Worm (Caenorhabditis elegans) whole organism, young adult: ENCODE results near the gene gsto-3.

Experiments
- B0019.2 ChIP-seq: fragments of 200-800 bp; sonication (Bioruptor generic); conservative IDR thresholded peaks from 2 replicates; pipeline ENCODE4 v1.3.6; 2022; ENCODE audit warnings: missing genetic modification reagents, missing genetic modification characterization, missing compliant biosample characterization
- B0035.1 ChIP-seq: sonication (generic microtip); optimal IDR thresholded peaks from 2 replicates; lab custom pipeline; 2016; ENCODE audit warnings: missing genetic modification characterization, mild to moderate bottlenecking, missing compliant biosample characterization, missing genotype, missing genetic modification reagents
- C17E4.6 ChIP-seq: fragments of 200-800 bp; sonication (Bioruptor generic); IDR thresholded peaks from 2 replicates; pipeline ENCODE4 v1.3.6; 2022; ENCODE audit warnings: missing genetic modification reagents, missing genetic modification characterization, missing compliant biosample characterization
- F10E7.11 ChIP-seq: sonication (generic microtip); optimal IDR thresholded peaks from 2 replicates; lab custom pipeline; 2017; ENCODE audit warnings: mild to moderate bottlenecking, missing genetic modification characterization, moderate library complexity, missing compliant biosample characterization
- F22D6.2 ChIP-seq: sonication (generic microtip); optimal IDR thresholded peaks from 2 replicates; lab custom pipeline; 2016; ENCODE audit warnings: mild to moderate bottlenecking, missing genetic modification characterization, missing compliant biosample characterization
- F37B4.10 ChIP-seq: fragments of 200-800 bp; sonication (Bioruptor generic); IDR thresholded peaks from 2 replicates; pipeline ENCODE4 v1.3.6; 2022; ENCODE audit warnings: missing genetic modification characterization, missing compliant biosample characterization
- F55B11.4 ChIP-seq: sonication (generic microtip); optimal IDR thresholded peaks from 2 replicates; lab custom pipeline; 2016; ENCODE audit warnings: missing compliant biosample characterization, missing genetic modification characterization, borderline replicate concordance; ENCODE audit not compliant: insufficient read depth
- T26A5.8 ChIP-seq: sonication (generic microtip); optimal IDR thresholded peaks from 2 replicates; lab custom pipeline; 2016; ENCODE audit warnings: missing genetic modification characterization, missing compliant biosample characterization
- Y53G8AR.9 ChIP-seq: fragments of 200-800 bp; sonication (Bioruptor generic); conservative IDR thresholded peaks from 2 replicates; pipeline ENCODE4 v1.3.6; 2022; ENCODE audit warnings: missing genetic modification reagents, missing genetic modification characterization, missing compliant biosample characterization
- Y95B8A.8 ChIP-seq: fragments of 200-800 bp; sonication (Bioruptor generic); IDR thresholded peaks from 2 replicates; pipeline ENCODE4 v1.3.6; 2022; ENCODE audit warnings: missing genetic modification reagents, missing genetic modification characterization, missing compliant biosample characterization
- ZK185.1 ChIP-seq: sonication (generic microtip); optimal IDR thresholded peaks from 2 replicates; lab custom pipeline; 2016; ENCODE audit warnings: mild to moderate bottlenecking, missing genetic modification characterization, missing compliant biosample characterization; ENCODE audit not compliant: poor library complexity, severe bottlenecking
- aptf-3 ChIP-seq: fragments of 200-800 bp; sonication (Bioruptor generic); IDR thresholded peaks from 2 replicates; pipeline ENCODE4 v1.3.6; 2022; ENCODE audit warnings: missing genetic modification characterization, missing compliant biosample characterization
- attf-3 ChIP-seq: fragments of 200-800 bp; sonication (Bioruptor generic); conservative IDR thresholded peaks from 2 replicates; pipeline ENCODE4 v1.3.6; 2022; ENCODE audit warnings: missing genetic modification reagents, missing genetic modification characterization, missing compliant biosample characterization
- attf-5 ChIP-seq: fragments of 200-800 bp; sonication (Bioruptor generic); optimal IDR thresholded peaks from 2 replicates; lab custom pipeline; 2018; ENCODE audit warnings: mild to moderate bottlenecking, missing genetic modification characterization, missing compliant biosample characterization
- bed-2 ChIP-seq: fragments of 200-800 bp; sonication (Bioruptor generic); IDR thresholded peaks from 2 replicates; pipeline ENCODE4 v1.3.6; 2022; ENCODE audit warnings: missing genetic modification reagents, missing genetic modification characterization, missing compliant biosample characterization
- ccch-3 ChIP-seq: fragments of 200-800 bp; sonication (Bioruptor generic); optimal IDR thresholded peaks from 2 replicates; lab custom pipeline; 2018; ENCODE audit warnings: mild to moderate bottlenecking, missing genetic modification characterization, missing compliant biosample characterization
- ceh-27 ChIP-seq: fragments of 200-800 bp; sonication (Bioruptor generic); optimal IDR thresholded peaks from 2 replicates; lab custom pipeline; 2018; ENCODE audit warnings: mild to moderate bottlenecking, missing genetic modification characterization, moderate library complexity, missing compliant biosample characterization
- ceh-40 ChIP-seq: fragments of 200-800 bp; sonication (Bioruptor generic); IDR thresholded peaks from 2 replicates; pipeline ENCODE4 v1.3.6; 2022; ENCODE audit warnings: missing genetic modification characterization, missing compliant biosample characterization
- ceh-79 ChIP-seq: sonication (generic microtip); optimal IDR thresholded peaks from 2 replicates; lab custom pipeline; 2017; ENCODE audit warnings: mild to moderate bottlenecking, missing genetic modification characterization, missing compliant biosample characterization
- dox-1 ChIP-seq: fragments of 200-800 bp; sonication (Bioruptor generic); IDR thresholded peaks from 2 replicates; pipeline ENCODE4 v1.3.6; 2022; ENCODE audit warnings: missing genetic modification reagents, missing genetic modification characterization, missing compliant biosample characterization
- dpl-1 ChIP-seq: fragments of 150-350 bp; optimal IDR thresholded peaks from 2 replicates; lab custom pipeline; 2014; ENCODE audit warnings: missing biosample characterization, missing genetic modification reagents, missing genetic modification characterization
- hlh-12 ChIP-seq: sonication (generic microtip); optimal IDR thresholded peaks from 2 replicates; lab custom pipeline; 2016; ENCODE audit warnings: missing genetic modification characterization, missing compliant biosample characterization
- hlh-26 ChIP-seq: fragments of 200-800 bp; sonication (Bioruptor generic); conservative IDR thresholded peaks from 2 replicates; pipeline ENCODE4 v1.3.6; 2022; ENCODE audit warnings: missing genetic modification reagents, missing genetic modification characterization, missing compliant biosample characterization
- hmg-1.2 ChIP-seq: fragments of 200-800 bp; sonication (Bioruptor generic); IDR thresholded peaks from 2 replicates; pipeline ENCODE4 v1.3.6; 2022; ENCODE audit warnings: missing genetic modification reagents, missing genetic modification characterization, missing compliant biosample characterization
- let-526 ChIP-seq: fragments of 200-800 bp; sonication (Bioruptor generic); IDR thresholded peaks from 2 replicates; pipeline ENCODE4 v1.3.6; 2022; ENCODE audit warnings: missing genetic modification reagents, missing genetic modification characterization, missing compliant biosample characterization
- lin-35 ChIP-seq, 3 experiments: fragments of 150-350 bp in 2 of 3; sonication (generic microtip) in 1 of 3; optimal IDR thresholded peaks; 2 replicates each; lab custom pipeline; 2014 to 2018; ENCODE audit warnings: missing biosample characterization in 3 of 3, missing genetic modification characterization in 3 of 3, missing genetic modification reagents in 3 of 3
- lin-40 ChIP-seq: sonication (generic microtip); optimal IDR thresholded peaks from 2 replicates; lab custom pipeline; 2016; ENCODE audit warnings: missing genetic modification characterization, mild to moderate bottlenecking, missing compliant biosample characterization, missing genotype, missing genetic modification reagents
- lsl-1 ChIP-seq: fragments of 200-800 bp; sonication (Bioruptor generic); optimal IDR thresholded peaks from 2 replicates; lab custom pipeline; 2018; ENCODE audit warnings: mild to moderate bottlenecking, missing genetic modification characterization, moderate library complexity, missing compliant biosample characterization
- madf-8 ChIP-seq: fragments of 200-800 bp; sonication (Bioruptor generic); conservative IDR thresholded peaks from 2 replicates; pipeline ENCODE4 v1.3.6; 2022; ENCODE audit warnings: missing genetic modification reagents, missing genetic modification characterization, missing compliant biosample characterization
- mcd-1 ChIP-seq: fragments of 200-800 bp; sonication (Bioruptor generic); IDR thresholded peaks from 2 replicates; pipeline ENCODE4 v1.3.6; 2022; ENCODE audit warnings: missing genetic modification reagents, missing genetic modification characterization, missing compliant biosample characterization
- nfya-1 ChIP-seq: sonication (generic microtip); optimal IDR thresholded peaks from 2 replicates; lab custom pipeline; 2017; ENCODE audit warnings: antibody characterized with exemption, missing compliant biosample characterization, missing genetic modification characterization, borderline replicate concordance; ENCODE audit not compliant: insufficient read depth
- nhr-27 ChIP-seq: fragments of 200-800 bp; sonication (Bioruptor generic); optimal IDR thresholded peaks from 2 replicates; lab custom pipeline; 2018; ENCODE audit warnings: mild to moderate bottlenecking, missing genetic modification characterization, moderate library complexity, missing compliant biosample characterization
- nhr-90 ChIP-seq: sonication (generic microtip); optimal IDR thresholded peaks from 2 replicates; lab custom pipeline; 2016; ENCODE audit warnings: missing genotype, mild to moderate bottlenecking, missing genetic modification characterization, missing compliant biosample characterization
- pbrm-1 ChIP-seq: fragments of 200-800 bp; sonication (Bioruptor generic); IDR thresholded peaks from 2 replicates; pipeline ENCODE4 v1.3.6; 2022; ENCODE audit warnings: missing genetic modification reagents, missing genetic modification characterization, missing compliant biosample characterization
- rec-8 ChIP-seq, 2 experiments: sonication (generic microtip); optimal IDR thresholded peaks; 2 replicates each; lab custom pipeline; 2016; ENCODE audit warnings: mild to moderate bottlenecking in 2 of 2, missing genetic modification characterization in 2 of 2, missing genetic modification reagents in 2 of 2, missing genotype in 2 of 2, missing biosample characterization in 1 of 2, missing compliant biosample characterization in 1 of 2, moderate library complexity in 1 of 2
- sea-2 ChIP-seq: fragments of 200-800 bp; sonication (Bioruptor generic); IDR thresholded peaks from 2 replicates; pipeline ENCODE4 v1.3.6; 2022; ENCODE audit warnings: missing genetic modification characterization, missing compliant biosample characterization
- sptf-2 ChIP-seq: fragments of 200-800 bp; sonication (Bioruptor generic); optimal IDR thresholded peaks from 2 replicates; lab custom pipeline; 2018; ENCODE audit warnings: mild to moderate bottlenecking, missing genetic modification characterization, missing compliant biosample characterization
- tlf-1 ChIP-seq: fragments of 200-800 bp; sonication (Bioruptor generic); optimal IDR thresholded peaks from 2 replicates; lab custom pipeline; 2018; ENCODE audit warnings: mild to moderate bottlenecking, missing genetic modification characterization, missing compliant biosample characterization
- zim-3 ChIP-seq: sonication (generic microtip); optimal IDR thresholded peaks from 2 replicates; lab custom pipeline; 2017; ENCODE audit warnings: mild to moderate bottlenecking, missing genetic modification characterization, moderate library complexity, missing compliant biosample characterization
- ztf-3 ChIP-seq: fragments of 200-800 bp; sonication (Bioruptor generic); optimal IDR thresholded peaks from 2 replicates; lab custom pipeline; 2018; ENCODE audit warnings: mild to moderate bottlenecking, missing genetic modification characterization, missing compliant biosample characterization

gsto-3 gene

ce11 chrIII:354545-355460 lies 26.3 kb downstream of the gsto-3 start, which contains the start of gene gei-4 (continued):
- TF ChIP-seq ccch-3 (GFP tag; lab: Kevin White, UChicago): no peak
- TF ChIP-seq attf-5: peak; percentile 85
- 0 out of 2 replicates have a peak, but pooled peaks have one; percentile 8 for TF ChIP-seq sea-2 (GFP tag; lab: Robert Waterston, UW)
- no peak for TF ChIP-seq nhr-27 (tag; lab: Kevin White, UChicago)
- peak; percentile 24 for TF ChIP-seq nhr-90 (tag; lab: Kevin White, UChicago)
- TF ChIP-seq B0035.1 (tag; lab: Kevin White, UChicago): peak; percentile 63
- TF ChIP-seq sptf-2 (GFP tag; lab: Kevin White, UChicago): peak; percentile 86
- no peak for TF ChIP-seq madf-8 (GFP tag; lab: Robert Waterston, UW)
- TF ChIP-seq ZK185.1: no peak

- TF ChIP-seq dox-1 (GFP tag; lab: Robert Waterston, UW): no peak
- no peak for TF ChIP-seq rec-8 (tag; optimal IDR thresholded peaks at IDR 0.05; lab: Kevin White, UChicago)
- no peak for TF ChIP-seq nhr-90 (tag; lab: Kevin White, UChicago)
- TF ChIP-seq pbrm-1 (GFP tag; lab: Robert Waterston, UW): no peak
- TF ChIP-seq F37B4.10 (GFP tag; lab: Robert Waterston, UW): no peak
- no peak for TF ChIP-seq Y95B8A.8 (GFP tag; lab: Robert Waterston, UW)
- no peak for TF ChIP-seq ztf-3
- no peak for TF ChIP-seq hlh-26 (GFP tag; lab: Robert Waterston, UW)
- TF ChIP-seq zim-3 (tag; lab: Kevin White, UChicago): no peak
- TF ChIP-seq hlh-12 (tag; lab: Kevin White, UChicago): no peak
- TF ChIP-seq sea-2 (GFP tag; lab: Robert Waterston, UW): no peak
- no peak for TF ChIP-seq ceh-27
- TF ChIP-seq Y53G8AR.9: no peak
- TF ChIP-seq aptf-3 (GFP tag; lab: Robert Waterston, UW): no peak
- TF ChIP-seq C17E4.6 (GFP tag; lab: Robert Waterston, UW): no peak
- TF ChIP-seq B0035.1 (tag; lab: Kevin White, UChicago): no peak
- TF ChIP-seq lin-40 (tag; lab: Kevin White, UChicago): no peak
- no peak for TF ChIP-seq hmg-1.2
- no peak for TF ChIP-seq attf-3
- no peak for TF ChIP-seq lsl-1 (GFP tag; lab: Kevin White, UChicago)
Observed at ce11 chrIII:352992-353391, 28.1 kb downstream of the gsto-3 start.

- TF ChIP-seq B0019.2 (GFP tag; lab: Robert Waterston, UW): no peak
- TF ChIP-seq hmg-1.2: 0 out of 2 replicates have a peak, but pooled peaks have one; percentile 9
- peak; percentile 63 for TF ChIP-seq ceh-27
- TF ChIP-seq nfya-1: no peak
Observed at ce11 chrIII:351860-352456, 29.1 kb downstream of the gsto-3 start.

ce11 chrIII:349511-350165 lies 31.5 kb downstream of the gsto-3 start:
- TF ChIP-seq hmg-1.2 (peak; percentile 94), F22D6.2 (tag; lab: Kevin White, UChicago) (peak; percentile 77), ceh-79 (peak; percentile 78), ceh-40 (GFP tag; lab: Robert Waterston, UW) (no peak), hlh-26 (GFP tag; lab: Robert Waterston, UW) (no peak), lin-35 (GFP tag; optimal IDR thresholded peaks at IDR 0.05; lab: Kevin White, UChicago) (peak in 1 of 3 experiments; percentile 72), let-526 (peak; percentile 48; the same call in 1 of the 2 replicates), F10E7.11 (tag; lab: Kevin White, UChicago) (no peak), bed-2 (0 out of 2 replicates have a peak, but pooled peaks have one; percentile 26), T26A5.8 (tag; lab: Kevin White, UChicago) (no peak), mcd-1 (peak; percentile 88), ccch-3 (GFP tag; lab: Kevin White, UChicago) (no peak), F55B11.4 (tag; lab: Kevin White, UChicago) (no peak), dpl-1 (GFP tag; lab: Kevin White, UChicago) (no peak), tlf-1 (peak; percentile 87), Y53G8AR.9 (peak; percentile 89; the same call in 1 of the 2 replicates)
